Worm (Caenorhabditis elegans) whole organism, L4 larva: Measurements from ENCODE around the gene F54E2.2.
A peak's percentile ranks its signal among the peaks of the same experiment; 100 is the strongest.

Experiments used
- D1046.2 ChIP-seq: fragments of 200-800 bp; sonication (Bioruptor generic); IDR thresholded peaks from 2 replicates; pipeline ENCODE4 v1.3.6; 2022; ENCODE audit warnings: missing genetic modification characterization, missing compliant biosample characterization
- F49E8.2 ChIP-seq: sonication (generic microtip); optimal IDR thresholded peaks from 2 replicates; lab custom pipeline; 2016; ENCODE audit warnings: missing compliant biosample characterization, mild to moderate bottlenecking, missing genetic modification characterization, borderline replicate concordance
- R02D3.7 ChIP-seq: fragments of 150-350 bp; sonication (generic microtip); optimal IDR thresholded peaks from 3 replicates; lab custom pipeline; 2014; ENCODE audit warnings: missing biosample characterization, missing genetic modification characterization
- ZK546.5 ChIP-seq, 2 experiments: sonication (generic microtip); optimal IDR thresholded peaks; 2 replicates each; lab custom pipeline; 2017; ENCODE audit warnings: missing biosample characterization in 2 of 2, missing genetic modification characterization in 2 of 2
- ama-1 ChIP-seq: fragments of 150-350 bp; optimal IDR thresholded peaks from 2 replicates; lab custom pipeline; 2014; ENCODE audit warnings: inconsistent platforms, mixed read lengths
- arid-1 ChIP-seq: fragments of 200-800 bp; sonication (Bioruptor generic); conservative IDR thresholded peaks from 2 replicates; pipeline ENCODE4 v1.3.6; 2022; ENCODE audit warnings: missing genetic modification reagents, missing genetic modification characterization, missing compliant biosample characterization
- ceh-32 ChIP-seq: sonication (generic microtip); optimal IDR thresholded peaks from 2 replicates; lab custom pipeline; 2016; ENCODE audit warnings: mild to moderate bottlenecking, missing genetic modification characterization, missing compliant biosample characterization; ENCODE audit not compliant: poor library complexity
- ceh-44 ChIP-seq: fragments of 200-800 bp; sonication (Bioruptor generic); IDR thresholded peaks from 2 replicates; pipeline ENCODE4 v1.3.6; 2022; ENCODE audit warnings: missing genetic modification reagents, missing genetic modification characterization, missing compliant biosample characterization
- ces-1 ChIP-seq: fragments of 150-350 bp; sonication (generic microtip); optimal IDR thresholded peaks from 4 replicates; lab custom pipeline; 2014; ENCODE audit warnings: missing biosample characterization, missing genetic modification reagents, missing genetic modification characterization
- daf-16 ChIP-seq, 3 experiments: sonication (generic microtip); optimal IDR thresholded peaks; 2 replicates each; lab custom pipeline; 2016 to 2017; ENCODE audit warnings: missing genetic modification characterization in 3 of 3, missing genetic modification reagents in 3 of 3, mild to moderate bottlenecking in 2 of 3, missing compliant biosample characterization in 2 of 3, missing biosample characterization in 1 of 3, moderate library complexity in 1 of 3
- dmd-6 ChIP-seq: fragments of 200-800 bp; sonication (Bioruptor generic); IDR thresholded peaks from 2 replicates; pipeline ENCODE4 v1.3.6; 2022; ENCODE audit warnings: missing genetic modification reagents, missing genetic modification characterization, missing compliant biosample characterization
- hif-1 ChIP-seq, 2 experiments: sonication (generic microtip); optimal IDR thresholded peaks; 2 replicates each; lab custom pipeline; 2016 to 2017; ENCODE audit warnings: missing compliant biosample characterization in 2 of 2, missing genetic modification characterization in 2 of 2, missing genetic modification reagents in 2 of 2, missing genotype in 2 of 2, mild to moderate bottlenecking in 1 of 2
- hlh-11 ChIP-seq: fragments of 200-800 bp; sonication (Bioruptor generic); optimal IDR thresholded peaks from 2 replicates; lab custom pipeline; 2018; ENCODE audit warnings: mild to moderate bottlenecking, missing genetic modification characterization, missing compliant biosample characterization
- jun-1 ChIP-seq: fragments of 150-350 bp; optimal IDR thresholded peaks from 2 replicates; lab custom pipeline; 2014; ENCODE audit warnings: missing biosample characterization, missing genetic modification reagents, missing genetic modification characterization
- lim-7 ChIP-seq: fragments of 200-800 bp; sonication (Bioruptor generic); IDR thresholded peaks from 2 replicates; pipeline ENCODE4 v1.3.6; 2022; ENCODE audit warnings: missing genetic modification characterization, missing compliant biosample characterization
- lin-1 ChIP-seq: fragments of 200-800 bp; sonication (Bioruptor generic); IDR thresholded peaks from 2 replicates; pipeline ENCODE4 v1.3.6; 2022; ENCODE audit warnings: missing genetic modification reagents, missing genetic modification characterization, missing compliant biosample characterization
- lin-13 ChIP-seq: fragments of 150-350 bp; optimal IDR thresholded peaks from 2 replicates; lab custom pipeline; 2014; ENCODE audit warnings: missing biosample characterization, missing genetic modification reagents, missing genetic modification characterization
- lin-15B ChIP-seq: fragments of 150-350 bp; sonication (generic microtip); optimal IDR thresholded peaks from 3 replicates; lab custom pipeline; 2014; ENCODE audit warnings: missing biosample characterization, missing genetic modification characterization
- lin-29 ChIP-seq: fragments of 200-800 bp; sonication (Bioruptor generic); IDR thresholded peaks from 2 replicates; pipeline ENCODE4 v1.3.6; 2022; ENCODE audit warnings: missing genetic modification reagents, missing genetic modification characterization, missing compliant biosample characterization
- lir-3 ChIP-seq: sonication (generic microtip); optimal IDR thresholded peaks from 2 replicates; lab custom pipeline; 2016; ENCODE audit warnings: mild to moderate bottlenecking, missing genetic modification characterization, missing compliant biosample characterization
- mep-1 ChIP-seq: fragments of 150-350 bp; sonication (generic microtip); optimal IDR thresholded peaks from 3 replicates; lab custom pipeline; 2014; ENCODE audit warnings: missing biosample characterization, missing genetic modification characterization
- mes-2 ChIP-seq: sonication (generic microtip); optimal IDR thresholded peaks from 2 replicates; lab custom pipeline; 2016; ENCODE audit warnings: missing genotype, mild to moderate bottlenecking, missing genetic modification characterization, missing compliant biosample characterization; ENCODE audit not compliant: poor library complexity, severe bottlenecking
- mxl-3 ChIP-seq: fragments of 200-800 bp; sonication (Bioruptor generic); optimal IDR thresholded peaks from 2 replicates; lab custom pipeline; 2018; ENCODE audit warnings: mild to moderate bottlenecking, missing genetic modification characterization, missing compliant biosample characterization
- nhr-10 ChIP-seq: fragments of 150-350 bp; optimal IDR thresholded peaks from 2 replicates; lab custom pipeline; 2014; ENCODE audit warnings: missing biosample characterization, missing genetic modification characterization
- nhr-11 ChIP-seq: fragments of 150-350 bp; optimal IDR thresholded peaks from 2 replicates; lab custom pipeline; 2014; ENCODE audit warnings: missing biosample characterization, missing genetic modification characterization
- nhr-111 ChIP-seq: fragments of 200-800 bp; sonication (Bioruptor generic); optimal IDR thresholded peaks from 2 replicates; lab custom pipeline; 2018; ENCODE audit warnings: mild to moderate bottlenecking, missing genetic modification characterization, missing compliant biosample characterization
- nhr-237 ChIP-seq: sonication (generic microtip); optimal IDR thresholded peaks from 2 replicates; lab custom pipeline; 2017; ENCODE audit warnings: missing biosample characterization, missing genetic modification characterization
- nhr-25 ChIP-seq: sonication (generic microtip); optimal IDR thresholded peaks from 2 replicates; lab custom pipeline; 2017; ENCODE audit warnings: missing genetic modification characterization, mild to moderate bottlenecking, missing compliant biosample characterization, antibody characterized with exemption, moderate library complexity, borderline replicate concordance; ENCODE audit not compliant: insufficient read depth
- nhr-28 ChIP-seq: fragments of 150-350 bp; optimal IDR thresholded peaks from 2 replicates; lab custom pipeline; 2014; ENCODE audit warnings: missing biosample characterization, missing genetic modification characterization
- nhr-41 ChIP-seq: fragments of 200-800 bp; sonication (Bioruptor generic); IDR thresholded peaks from 2 replicates; pipeline ENCODE4 v1.3.6; 2022; ENCODE audit warnings: missing genetic modification reagents, missing genetic modification characterization, missing compliant biosample characterization
- nhr-42 ChIP-seq: fragments of 200-800 bp; sonication (Bioruptor generic); IDR thresholded peaks from 2 replicates; pipeline ENCODE4 v1.3.6; 2022; ENCODE audit warnings: missing genetic modification characterization, missing compliant biosample characterization
- nhr-6 ChIP-seq: fragments of 150-350 bp; optimal IDR thresholded peaks from 2 replicates; lab custom pipeline; 2014; ENCODE audit warnings: missing biosample characterization, missing genetic modification characterization
- nhr-76 ChIP-seq: fragments of 150-350 bp; optimal IDR thresholded peaks from 2 replicates; lab custom pipeline; 2014; ENCODE audit warnings: missing biosample characterization, missing genetic modification characterization
- nhr-77 ChIP-seq: fragments of 150-350 bp; optimal IDR thresholded peaks from 2 replicates; lab custom pipeline; 2014; ENCODE audit warnings: missing biosample characterization, missing genetic modification characterization
- php-3 ChIP-seq: fragments of 200-800 bp; sonication (Bioruptor generic); IDR thresholded peaks from 2 replicates; pipeline ENCODE4 v1.3.6; 2022; ENCODE audit warnings: missing genetic modification reagents, missing genetic modification characterization, missing compliant biosample characterization
- pqm-1 ChIP-seq: sonication (generic microtip); optimal IDR thresholded peaks from 2 replicates; lab custom pipeline; 2017; ENCODE audit warnings: missing biosample characterization, missing genetic modification characterization
- rbr-2 ChIP-seq: sonication (generic microtip); optimal IDR thresholded peaks from 2 replicates; lab custom pipeline; 2016; ENCODE audit warnings: missing genotype, missing genetic modification characterization, missing compliant biosample characterization
- saeg-2 ChIP-seq: fragments of 200-800 bp; sonication (Bioruptor generic); IDR thresholded peaks from 2 replicates; pipeline ENCODE4 v1.3.6; 2022; ENCODE audit warnings: missing genetic modification reagents, missing genetic modification characterization, missing compliant biosample characterization
- snpc-1.2 ChIP-seq: fragments of 200-800 bp; sonication (Bioruptor generic); IDR thresholded peaks from 2 replicates; pipeline ENCODE4 v1.3.6; 2022; ENCODE audit warnings: missing genetic modification reagents, missing genetic modification characterization, missing compliant biosample characterization
- spr-3 ChIP-seq: fragments of 200-800 bp; sonication (Bioruptor generic); optimal IDR thresholded peaks from 2 replicates; lab custom pipeline; 2018; ENCODE audit warnings: mild to moderate bottlenecking, missing genetic modification characterization, missing compliant biosample characterization
- tag-97 ChIP-seq: fragments of 200-800 bp; sonication (Bioruptor generic); IDR thresholded peaks from 2 replicates; pipeline ENCODE4 v1.3.6; 2022; ENCODE audit warnings: missing genetic modification characterization, missing compliant biosample characterization
- tra-1 ChIP-seq: fragments of 200-800 bp; sonication (Bioruptor generic); IDR thresholded peaks from 2 replicates; pipeline ENCODE4 v1.3.6; 2022; ENCODE audit warnings: missing genetic modification reagents, missing genetic modification characterization, missing compliant biosample characterization
- unc-62 ChIP-seq, 3 experiments: fragments of 150-350 bp in 1 of 3; sonication (generic microtip); optimal IDR thresholded peaks in 2 of 3; peaks in 1 of 3; 1 replicate in 1 of 3; 2 replicates in 2 of 3; lab custom pipeline; 2014 to 2017; ENCODE audit warnings: missing biosample characterization in 3 of 3, missing genetic modification characterization in 3 of 3, missing genetic modification reagents in 3 of 3, missing genotype in 1 of 3
- zfp-2 ChIP-seq: sonication (generic microtip); optimal IDR thresholded peaks from 2 replicates; lab custom pipeline; 2016; ENCODE audit warnings: mild to moderate bottlenecking, missing genetic modification characterization, missing compliant biosample characterization
- zip-11 ChIP-seq: fragments of 200-800 bp; sonication (Bioruptor generic); IDR thresholded peaks from 2 replicates; pipeline ENCODE4 v1.3.6; 2022; ENCODE audit warnings: missing genetic modification characterization, missing compliant biosample characterization
- zip-2 ChIP-seq: fragments of 150-350 bp; optimal IDR thresholded peaks from 2 replicates; lab custom pipeline; 2014; ENCODE audit warnings: missing biosample characterization, missing genetic modification characterization

F54E2.2 gene

ce11 chrV:2763105-2763504 is 33.0 kb upstream of the F54E2.2 start, which contains the start of gene R05D8.7:
TSS of gene R05D8.7 (minus strand) at chrV:2763208.
- TF ChIP-seq F49E8.2 (no peak), nhr-28 (tag; lab: Kevin White, UChicago) (peak; percentile 54)

DNA sequence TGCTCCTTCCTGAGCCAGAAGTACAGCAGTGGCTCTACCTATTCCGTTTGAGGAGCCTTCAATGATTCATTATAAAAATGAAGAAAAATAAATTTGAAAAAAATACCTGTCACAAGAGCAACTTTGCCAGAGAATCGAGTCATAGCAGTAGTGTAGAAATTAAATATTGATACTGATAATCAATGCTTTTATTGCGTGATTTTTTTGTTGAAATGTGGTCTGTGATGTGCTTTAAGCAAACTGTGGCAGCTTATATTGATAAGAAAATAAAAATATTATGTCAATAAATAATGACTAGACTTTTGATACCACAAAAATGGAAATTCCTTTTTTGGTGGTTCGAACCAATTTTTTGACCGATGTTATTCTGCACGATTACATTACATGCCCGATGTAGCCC is 31.0 kb upstream of the F54E2.2 start, which contains the start of gene dhs-14:
Gene dhs-14, minus strand, starts transcription at position 149 of the 400 bp plus-strand sequence.
- no peak for TF ChIP-seq F49E8.2
- TF ChIP-seq ZK546.5 (tag; optimal IDR thresholded peaks at IDR 0.05; lab: Kevin White, UChicago): no peak
- no peak for TF ChIP-seq nhr-41
- TF ChIP-seq nhr-42 (GFP tag; lab: Robert Waterston, UW): no peak
- TF ChIP-seq lin-29: no peak
- no peak for TF ChIP-seq saeg-2 (GFP tag; lab: Robert Waterston, UW)
- TF ChIP-seq ama-1: no peak
- peak; percentile 71 for TF ChIP-seq dmd-6 (GFP tag; lab: Robert Waterston, UW)
- TF ChIP-seq nhr-111 (GFP tag; lab: Kevin White, UChicago): no peak
- TF ChIP-seq nhr-11 (tag; lab: Kevin White, UChicago): no peak
- no peak for TF ChIP-seq nhr-237 (tag; lab: Kevin White, UChicago)
- TF ChIP-seq nhr-10 (tag; lab: Kevin White, UChicago): no peak
- no peak for TF ChIP-seq zip-11 (GFP tag; lab: Robert Waterston, UW)
- peak; percentile 81 for TF ChIP-seq nhr-77 (tag; lab: Kevin White, UChicago)
- TF ChIP-seq lir-3 (tag; lab: Kevin White, UChicago): no peak
- no peak for TF ChIP-seq unc-62 (GFP tag; optimal IDR thresholded peaks at IDR 0.05 in 1 of 2; lab: Kevin White, UChicago)
- no peak for TF ChIP-seq unc-62 (tag; optimal IDR thresholded peaks at IDR 0.05; lab: Kevin White, UChicago)
- TF ChIP-seq php-3 (GFP tag; lab: Robert Waterston, UW): 0 out of 2 replicates have a peak, but pooled peaks have one; percentile 11
- no peak for TF ChIP-seq lin-13 (GFP tag; lab: Kevin White, UChicago)
- TF ChIP-seq nhr-25 (tag; lab: Kevin White, UChicago): no peak
- TF ChIP-seq lin-15B (tag; lab: Kevin White, UChicago): no peak
- no peak for TF ChIP-seq nhr-76 (tag; lab: Kevin White, UChicago)
- TF ChIP-seq hlh-11 (tag; lab: Kevin White, UChicago): peak; percentile 25
- peak; percentile 65 for TF ChIP-seq pqm-1
- no peak for TF ChIP-seq tag-97 (GFP tag; lab: Robert Waterston, UW)
- TF ChIP-seq lin-1 (GFP tag; lab: Robert Waterston, UW): no peak
- TF ChIP-seq jun-1 (tag; lab: Kevin White, UChicago): no peak
- TF ChIP-seq lim-7 (GFP tag; lab: Robert Waterston, UW): no peak
- no peak for TF ChIP-seq ceh-32 (tag; lab: Kevin White, UChicago)
- no peak for TF ChIP-seq arid-1 (GFP tag; lab: Robert Waterston, UW)
- TF ChIP-seq mep-1 (tag; lab: Kevin White, UChicago): no peak
- no peak for TF ChIP-seq hif-1 (tag; optimal IDR thresholded peaks at IDR 0.05; lab: Kevin White, UChicago)
- no peak for TF ChIP-seq zfp-2 (tag; lab: Kevin White, UChicago)
- no peak for TF ChIP-seq rbr-2
- no peak for TF ChIP-seq zip-2 (tag; lab: Kevin White, UChicago)
- TF ChIP-seq spr-3 (GFP tag; lab: Kevin White, UChicago): no peak
- no peak for TF ChIP-seq snpc-1.2 (GFP tag; lab: Robert Waterston, UW)
- no peak for TF ChIP-seq D1046.2
- TF ChIP-seq nhr-28 (tag; lab: Kevin White, UChicago): peak; percentile 92
- no peak for TF ChIP-seq ceh-44 (GFP tag; lab: Robert Waterston, UW)
- no peak for TF ChIP-seq nhr-6
- no peak for TF ChIP-seq daf-16 (GFP tag; optimal IDR thresholded peaks at IDR 0.05; lab: Kevin White, UChicago)
- TF ChIP-seq daf-16 (tag; optimal IDR thresholded peaks at IDR 0.05; lab: Kevin White, UChicago): peak; percentile 76
- no peak for TF ChIP-seq tra-1 (GFP tag; lab: Robert Waterston, UW)
- no peak for TF ChIP-seq mxl-3
- no peak for TF ChIP-seq R02D3.7 (tag; lab: Kevin White, UChicago)
- no peak for TF ChIP-seq ces-1
- no peak for TF ChIP-seq mes-2 (tag; lab: Kevin White, UChicago)
